Fruit fly (Drosophila melanogaster) whole organism, embryonic: ENCODE data around the gene net.

Experiments
- Adf1 ChIP-seq: fragments of 200-800 bp; sonication (Bioruptor generic); IDR thresholded peaks from 2 replicates; pipeline ENCODE4 v1.3.6; 2022; ENCODE audit warnings: missing biosample characterization, missing genetic modification characterization
- BEAF-32 ChIP-seq: fragments of 200-800 bp; sonication (Bioruptor generic); optimal IDR thresholded peaks from 3 replicates; lab custom pipeline; 2017; ENCODE audit warnings: missing biosample characterization, missing genetic modification characterization, mild to moderate bottlenecking, moderate library complexity, missing genetic modification reagents
- Blimp-1 ChIP-seq: fragments of 200-800 bp; sonication (Bioruptor generic); optimal IDR thresholded peaks from 3 replicates; lab custom pipeline; 2018; ENCODE audit warnings: missing biosample characterization, missing genetic modification characterization, mild to moderate bottlenecking, moderate library complexity, missing genetic modification reagents
- CG10366 ChIP-seq: fragments of 200-800 bp; sonication (Bioruptor generic); IDR thresholded peaks from 2 replicates; pipeline ENCODE4 v1.3.6; 2022; ENCODE audit warnings: missing biosample characterization, missing genetic modification characterization
- CG10543 ChIP-seq: fragments of 200-800 bp; sonication (Bioruptor generic); optimal IDR thresholded peaks from 3 replicates; lab custom pipeline; 2017; ENCODE audit warnings: missing biosample characterization, mild to moderate bottlenecking, missing genetic modification characterization, moderate library complexity
- CG10654 ChIP-seq: fragments of 200-800 bp; sonication (Bioruptor generic); optimal IDR thresholded peaks from 2 replicates; lab custom pipeline; 2016; ENCODE audit warnings: missing biosample characterization, missing genetic modification characterization
- CG1233 ChIP-seq: fragments of 200-800 bp; sonication (Bioruptor generic); optimal IDR thresholded peaks from 4 replicates; lab custom pipeline; 2018; ENCODE audit warnings: missing biosample characterization, mild to moderate bottlenecking, missing genetic modification characterization
- CG13123 ChIP-seq: fragments of 200-800 bp; sonication (Bioruptor generic); optimal IDR thresholded peaks from 2 replicates; lab custom pipeline; 2016; ENCODE audit warnings: missing biosample characterization, missing genetic modification characterization
- CG13894 ChIP-seq: fragments of 200-800 bp; sonication (Bioruptor generic); optimal IDR thresholded peaks from 3 replicates; lab custom pipeline; 2018; ENCODE audit warnings: missing biosample characterization, mild to moderate bottlenecking, missing genetic modification characterization, moderate library complexity
- CG14860 ChIP-seq: fragments of 200-800 bp; sonication (Bioruptor generic); IDR thresholded peaks from 3 replicates; pipeline ENCODE4 v1.3.6; 2022; ENCODE audit warnings: missing biosample characterization, missing genetic modification characterization; ENCODE audit not compliant: partially characterized antibody
- CG15601 ChIP-seq: fragments of 200-800 bp; sonication (Bioruptor generic); optimal IDR thresholded peaks from 3 replicates; lab custom pipeline; 2019; ENCODE audit warnings: missing biosample characterization, mild to moderate bottlenecking, missing genetic modification characterization, moderate library complexity
- CG17612 ChIP-seq: fragments of 200-800 bp; sonication (Bioruptor generic); IDR thresholded peaks from 2 replicates; pipeline ENCODE4 v1.3.6; 2022; ENCODE audit warnings: missing biosample characterization, missing genetic modification characterization
- CG1832 ChIP-seq: fragments of 200-800 bp; sonication (Bioruptor generic); optimal IDR thresholded peaks from 2 replicates; lab custom pipeline; 2017; ENCODE audit warnings: missing biosample characterization, mild to moderate bottlenecking, missing genetic modification characterization, inconsistent platforms
- CG3726 ChIP-seq: fragments of 200-800 bp; sonication (Bioruptor generic); IDR thresholded peaks from 3 replicates; pipeline ENCODE4, ENCODE4 v1.3.6; 2022; ENCODE audit warnings: missing biosample characterization, missing genetic modification characterization
- CG7987 ChIP-seq: fragments of 200-800 bp; sonication (Bioruptor generic); optimal IDR thresholded peaks from 2 replicates; lab custom pipeline; 2018; ENCODE audit warnings: missing biosample characterization, mild to moderate bottlenecking, missing genetic modification characterization, moderate library complexity
- CG9727 ChIP-seq: fragments of 200-800 bp; sonication (Bioruptor generic); optimal IDR thresholded peaks from 3 replicates; lab custom pipeline; 2017; ENCODE audit warnings: missing biosample characterization, mild to moderate bottlenecking, missing genetic modification characterization
- CTCF ChIP-seq: fragments of 200-800 bp; sonication (Bioruptor generic); optimal IDR thresholded peaks from 2 replicates; lab custom pipeline; 2017; ENCODE audit warnings: missing biosample characterization, mild to moderate bottlenecking, missing genetic modification characterization, moderate library complexity
- D19B ChIP-seq: fragments of 200-800 bp; sonication (Bioruptor generic); optimal IDR thresholded peaks from 2 replicates; lab custom pipeline; 2017; ENCODE audit warnings: missing biosample characterization, mild to moderate bottlenecking, missing genetic modification characterization
- E2f2 ChIP-seq: fragments of 200-800 bp; sonication (Bioruptor generic); IDR thresholded peaks from 2 replicates; pipeline ENCODE4 v1.3.6; 2022; ENCODE audit warnings: missing biosample characterization, missing genetic modification characterization
- Ets65A ChIP-seq: fragments of 200-800 bp; sonication (Bioruptor generic); peaks from one replicate; lab custom pipeline; 2016; ENCODE audit warnings: missing biosample characterization, missing genetic modification characterization
- Max ChIP-seq: fragments of 200-800 bp; sonication (Bioruptor generic); optimal IDR thresholded peaks from 2 replicates; lab custom pipeline; 2016; ENCODE audit warnings: missing biosample characterization, mild to moderate bottlenecking, missing genetic modification characterization
- Med ChIP-seq: fragments of 200-800 bp; sonication (Bioruptor generic); peaks from one replicate; lab custom pipeline; 2016; ENCODE audit warnings: missing biosample characterization, missing genetic modification characterization, mild to moderate bottlenecking, inconsistent platforms, moderate library complexity
- Myb ChIP-seq: fragments of 200-800 bp; sonication (Bioruptor generic); optimal IDR thresholded peaks from 2 replicates; lab custom pipeline; 2016; ENCODE audit warnings: missing biosample characterization, missing genetic modification characterization
- Pdp1 ChIP-seq, 2 experiments: fragments of 200-800 bp; sonication (Bioruptor generic); optimal IDR thresholded peaks; 3 replicates each; lab custom pipeline; 2016; ENCODE audit warnings: missing biosample characterization in 2 of 2, missing genetic modification characterization in 2 of 2, mild to moderate bottlenecking in 1 of 2, moderate library complexity in 1 of 2
- Ssrp ChIP-seq: fragments of 200-800 bp; sonication (Bioruptor generic); optimal IDR thresholded peaks from 2 replicates; lab custom pipeline; 2018; ENCODE audit warnings: missing biosample characterization, mild to moderate bottlenecking, missing genetic modification characterization, moderate library complexity
- Taf1 ChIP-seq: fragments of 200-800 bp; sonication (Bioruptor generic); IDR thresholded peaks from 2 replicates; pipeline ENCODE4 v1.3.6; 2022; ENCODE audit warnings: missing biosample characterization, missing genetic modification characterization
- amos ChIP-seq: fragments of 200-800 bp; sonication (Bioruptor generic); IDR thresholded peaks from 2 replicates; pipeline ENCODE4 v1.3.6; 2022; ENCODE audit warnings: missing biosample characterization, missing genetic modification characterization; ENCODE audit not compliant: partially characterized antibody
- bbx ChIP-seq: fragments of 200-800 bp; sonication (Bioruptor generic); IDR thresholded peaks from 2 replicates; pipeline ENCODE4 v1.3.6; 2022; ENCODE audit warnings: missing biosample characterization, missing genetic modification characterization; ENCODE audit not compliant: partially characterized antibody
- cg ChIP-seq: fragments of 200-800 bp; sonication (Bioruptor generic); optimal IDR thresholded peaks from 3 replicates; lab custom pipeline; 2019; ENCODE audit warnings: missing biosample characterization, mild to moderate bottlenecking, missing genetic modification characterization, moderate library complexity
- ci ChIP-seq: fragments of 200-800 bp; sonication (Bioruptor generic); IDR thresholded peaks from 3 replicates; pipeline ENCODE4 v1.3.6; 2022; ENCODE audit warnings: missing biosample characterization, missing genetic modification characterization
- cwo ChIP-seq: fragments of 200-800 bp; sonication (Bioruptor generic); optimal IDR thresholded peaks from 3 replicates; lab custom pipeline; 2017; ENCODE audit warnings: missing biosample characterization, missing genetic modification characterization, mild to moderate bottlenecking, moderate library complexity, missing genetic modification reagents
- dysf ChIP-seq: fragments of 200-800 bp; sonication (Bioruptor generic); IDR thresholded peaks from 3 replicates; pipeline ENCODE4 v1.3.6; 2022; ENCODE audit warnings: missing biosample characterization, missing genetic modification characterization
- eve ChIP-seq, 2 experiments: fragments of >200 bp; optimal IDR thresholded peaks; 2 replicates each; lab custom pipeline; 2017; ENCODE audit warnings: missing biosample characterization in 2 of 2, missing genetic modification characterization in 2 of 2
- exex ChIP-seq: fragments of 200-800 bp; sonication (Bioruptor generic); optimal IDR thresholded peaks from 4 replicates; lab custom pipeline; 2018; ENCODE audit warnings: missing biosample characterization, mild to moderate bottlenecking, missing genetic modification characterization, moderate library complexity
- ftz-f1 ChIP-seq: fragments of 200-800 bp; sonication (Bioruptor generic); optimal IDR thresholded peaks from 2 replicates; lab custom pipeline; 2016; ENCODE audit warnings: missing biosample characterization, missing genetic modification characterization
- ken ChIP-seq: fragments of 200-800 bp; sonication (Bioruptor generic); IDR thresholded peaks from 3 replicates; pipeline ENCODE4 v1.3.6; 2022; ENCODE audit warnings: missing biosample characterization, missing genetic modification characterization
- knrl ChIP-seq: fragments of 200-800 bp; sonication (Bioruptor generic); IDR thresholded peaks from 3 replicates; pipeline ENCODE4 v1.3.6; 2022; ENCODE audit warnings: missing biosample characterization, missing genetic modification characterization; ENCODE audit not compliant: partially characterized antibody
- mam ChIP-seq: fragments of 200-800 bp; sonication (Bioruptor generic); optimal IDR thresholded peaks from 3 replicates; lab custom pipeline; 2016; ENCODE audit warnings: missing biosample characterization, missing genetic modification characterization
- ranshi ChIP-seq: fragments of 200-800 bp; sonication (Bioruptor generic); IDR thresholded peaks from 2 replicates; pipeline ENCODE4 v1.3.6; 2022; ENCODE audit warnings: missing biosample characterization, missing genetic modification characterization
- sd ChIP-seq: fragments of 200-800 bp; sonication (Bioruptor generic); optimal IDR thresholded peaks from 3 replicates; lab custom pipeline; 2018; ENCODE audit warnings: missing biosample characterization, mild to moderate bottlenecking, missing genetic modification characterization, moderate library complexity
- sug ChIP-seq: fragments of 200-800 bp; optimal IDR thresholded peaks from 2 replicates; lab custom pipeline; 2019; ENCODE audit warnings: missing biosample characterization, mild to moderate bottlenecking, missing genetic modification characterization, moderate library complexity
- tgo ChIP-seq: fragments of 200-800 bp; sonication (Bioruptor generic); IDR thresholded peaks from 3 replicates; pipeline ENCODE4 v1.3.6; 2022; ENCODE audit warnings: missing biosample characterization, missing genetic modification characterization
- tio ChIP-seq: fragments of 200-800 bp; sonication (Bioruptor generic); optimal IDR thresholded peaks from 2 replicates; lab custom pipeline; 2017; ENCODE audit warnings: missing biosample characterization, missing genetic modification characterization, inconsistent platforms
- tna ChIP-seq: fragments of 200-800 bp; sonication (Bioruptor generic); IDR thresholded peaks from 2 replicates; pipeline ENCODE4 v1.3.6; 2022; ENCODE audit warnings: missing biosample characterization, missing genetic modification characterization; ENCODE audit not compliant: partially characterized antibody
- zen ChIP-seq: fragments of 200-800 bp; sonication (Bioruptor generic); optimal IDR thresholded peaks from 3 replicates; lab custom pipeline; 2018; ENCODE audit warnings: missing biosample characterization, mild to moderate bottlenecking, missing genetic modification characterization, moderate library complexity

Gene net

dm6 chr2L:125364-126252 is 38.4 kb upstream of the net start (continued):
- no peak for TF ChIP-seq CG3726 (GFP tag; lab: Robert Waterston, UW)
- TF ChIP-seq dysf: no peak
- TF ChIP-seq Med: peak; percentile 71
- no peak for TF ChIP-seq CG1233
- no peak for TF ChIP-seq tio
- TF ChIP-seq CG10543 (GFP tag; lab: Kevin White, UChicago): peak; percentile 25
- TF ChIP-seq CG10366 (GFP tag; lab: Robert Waterston, UW): no peak
- TF ChIP-seq Adf1 (GFP tag; lab: Robert Waterston, UW): 0 out of 2 replicates have a peak, but pooled peaks have one; percentile 5
- peak; percentile 40 for TF ChIP-seq sd
- TF ChIP-seq Ssrp (tag; lab: Kevin White, UChicago): no peak
- no peak for TF ChIP-seq zen (tag; lab: Kevin White, UChicago)
- TF ChIP-seq ftz-f1 (GFP tag; lab: Kevin White, UChicago): peak; percentile 34
- no peak for TF ChIP-seq CG15601 (tag; lab: Kevin White, UChicago)
- no peak for TF ChIP-seq mam
- TF ChIP-seq eve (GFP tag; optimal IDR thresholded peaks at IDR 0.05; lab: Kevin White, UChicago): peak in 1 of 2 experiments; percentile 81
- no peak for TF ChIP-seq CG10654 (GFP tag; lab: Kevin White, UChicago)
- TF ChIP-seq Blimp-1 (GFP tag; lab: Kevin White, UChicago): no peak
- TF ChIP-seq exex (tag; lab: Kevin White, UChicago): peak; percentile 90
- TF ChIP-seq CG7987 (GFP tag; lab: Kevin White, UChicago): peak; percentile 10
- no peak for TF ChIP-seq Taf1
- no peak for TF ChIP-seq CG13123 (GFP tag; lab: Kevin White, UChicago)
- TF ChIP-seq CG9727 (GFP tag; lab: Kevin White, UChicago): no peak
- peak; percentile 35 for TF ChIP-seq cwo (GFP tag; lab: Kevin White, UChicago)
- peak; percentile 24 for TF ChIP-seq cg (GFP tag; lab: Kevin White, UChicago)
- no peak for TF ChIP-seq ken (GFP tag; lab: Robert Waterston, UW)
- no peak for TF ChIP-seq CG14860
- no peak for TF ChIP-seq BEAF-32 (GFP tag; lab: Kevin White, UChicago)
- no peak for TF ChIP-seq CG17612
- no peak for TF ChIP-seq E2f2

- TF ChIP-seq amos (GFP tag; lab: Robert Waterston, UW): no peak
- peak in 1 of 2 experiments; percentile 57 for TF ChIP-seq Pdp1 (GFP tag; optimal IDR thresholded peaks at IDR 0.05; lab: Kevin White, UChicago)
- no peak for TF ChIP-seq knrl (GFP tag; lab: Robert Waterston, UW)
These were observed 35.8 kb upstream of the net start for dm6 chr2L:123007-123327.

- 0 out of 2 replicates have a peak, but pooled peaks have one; percentile 9 for TF ChIP-seq ranshi (GFP tag; lab: Robert Waterston, UW)
- TF ChIP-seq bbx (GFP tag; lab: Robert Waterston, UW): peak; percentile 15; the same call in 1 of the 2 replicates
- no peak for TF ChIP-seq Max (GFP tag; lab: Kevin White, UChicago)
- no peak for TF ChIP-seq tgo (GFP tag; lab: Robert Waterston, UW)
- peak; percentile 68 for TF ChIP-seq Med
- 0 out of 3 replicates have a peak, but pooled peaks have one; percentile 6 for TF ChIP-seq ci (GFP tag; lab: Robert Waterston, UW)
- no peak for TF ChIP-seq CG14860
- peak; percentile 96 for TF ChIP-seq Myb (GFP tag; lab: Kevin White, UChicago)
- peak; percentile 95 for TF ChIP-seq D19B (GFP tag; lab: Kevin White, UChicago)
- TF ChIP-seq sug: no peak
- TF ChIP-seq CG13894 (tag; lab: Kevin White, UChicago): peak; percentile 26
- peak; percentile 94 for TF ChIP-seq CTCF (GFP tag; lab: Kevin White, UChicago)
- TF ChIP-seq eve (GFP tag; optimal IDR thresholded peaks at IDR 0.05; lab: Kevin White, UChicago): peak in 1 of 2 experiments; percentile 55
- no peak for TF ChIP-seq CG1832
- TF ChIP-seq Ets65A (GFP tag; lab: Kevin White, UChicago): peak; percentile 50
- TF ChIP-seq tna: no peak
These were observed 35.2 kb upstream of the net start for dm6 chr2L:122167-123006.
